Worm (Caenorhabditis elegans) whole organism, L3 larva: Measurements from ENCODE around the gene T22G5.1.

Experiments used
- R02D3.7 ChIP-seq: fragments of 150-350 bp; optimal IDR thresholded peaks from 2 replicates; lab custom pipeline; 2014; ENCODE audit warnings: missing biosample characterization, missing genetic modification characterization
- ama-1 ChIP-seq: fragments of 150-350 bp; optimal IDR thresholded peaks from 2 replicates; lab custom pipeline; 2018
- ceh-16 ChIP-seq: sonication (generic microtip); optimal IDR thresholded peaks from 2 replicates; lab custom pipeline; 2017; ENCODE audit warnings: missing biosample characterization, missing genetic modification characterization
- ceh-28 ChIP-seq: fragments of 150-350 bp; optimal IDR thresholded peaks from 2 replicates; lab custom pipeline; 2014; ENCODE audit warnings: missing biosample characterization, missing genetic modification reagents, missing genetic modification characterization
- ceh-82 ChIP-seq: fragments of 150-350 bp; optimal IDR thresholded peaks from 2 replicates; lab custom pipeline; 2014; ENCODE audit warnings: missing biosample characterization, missing genetic modification characterization
- ceh-9 ChIP-seq: sonication (generic microtip); optimal IDR thresholded peaks from 2 replicates; lab custom pipeline; 2018; ENCODE audit warnings: missing biosample characterization, missing genetic modification characterization
- daf-12 ChIP-seq: fragments of 150-350 bp; optimal IDR thresholded peaks from 2 replicates; lab custom pipeline; 2014; ENCODE audit warnings: missing biosample characterization, missing genetic modification reagents, missing genetic modification characterization
- elt-3 ChIP-seq, 3 experiments: fragments of 150-350 bp in 1 of 3; sonication (generic microtip) in 2 of 3; optimal IDR thresholded peaks; 2 replicates in 2 of 3; 4 replicates in 1 of 3; lab custom pipeline; 2014 to 2017; ENCODE audit warnings: missing biosample characterization in 3 of 3, missing genetic modification characterization in 3 of 3
- eor-1 ChIP-seq, 2 experiments: fragments of 150-350 bp; optimal IDR thresholded peaks; 2 replicates each; lab custom pipeline; 2014 to 2018; ENCODE audit warnings: missing biosample characterization in 2 of 2, missing genetic modification characterization in 2 of 2
- fkh-2 ChIP-seq: fragments of 150-350 bp; optimal IDR thresholded peaks from 2 replicates; lab custom pipeline; 2014; ENCODE audit warnings: missing biosample characterization, missing genetic modification reagents, missing genetic modification characterization
- hmg-11 ChIP-seq: sonication (generic microtip); optimal IDR thresholded peaks from 2 replicates; lab custom pipeline; 2016; ENCODE audit warnings: missing genetic modification characterization, missing compliant biosample characterization
- jun-1 ChIP-seq: fragments of 150-350 bp; optimal IDR thresholded peaks from 2 replicates; lab custom pipeline; 2014; ENCODE audit warnings: missing biosample characterization, missing genetic modification reagents, missing genetic modification characterization
- lin-39 ChIP-seq: fragments of 150-350 bp; optimal IDR thresholded peaks from 2 replicates; lab custom pipeline; 2018; ENCODE audit warnings: missing biosample characterization, missing genetic modification reagents, missing genetic modification characterization
- lsy-12 ChIP-seq: sonication (generic microtip); optimal IDR thresholded peaks from 2 replicates; lab custom pipeline; 2016; ENCODE audit warnings: mild to moderate bottlenecking, missing genetic modification characterization, missing compliant biosample characterization
- nfya-1 ChIP-seq: sonication (generic microtip); optimal IDR thresholded peaks from 2 replicates; lab custom pipeline; 2017; ENCODE audit warnings: missing genetic modification characterization, mild to moderate bottlenecking, missing compliant biosample characterization, antibody characterized with exemption, moderate library complexity; ENCODE audit not compliant: insufficient read depth
- nhr-23 ChIP-seq: fragments of 150-350 bp; optimal IDR thresholded peaks from 2 replicates; lab custom pipeline; 2014; ENCODE audit warnings: missing biosample characterization, missing genetic modification reagents, missing genetic modification characterization
- nhr-237 ChIP-seq: fragments of 150-350 bp; optimal IDR thresholded peaks from 2 replicates; lab custom pipeline; 2014; ENCODE audit warnings: missing biosample characterization, missing genetic modification characterization
- nhr-43 ChIP-seq: sonication (generic microtip); optimal IDR thresholded peaks from 2 replicates; lab custom pipeline; 2016; ENCODE audit warnings: mild to moderate bottlenecking, missing genetic modification characterization, missing compliant biosample characterization; ENCODE audit not compliant: poor library complexity, severe bottlenecking
- nhr-67 ChIP-seq: fragments of 150-350 bp; optimal IDR thresholded peaks from 2 replicates; lab custom pipeline; 2014; ENCODE audit warnings: missing biosample characterization, missing genetic modification characterization
- nhr-76 ChIP-seq: fragments of 150-350 bp; sonication (generic microtip); optimal IDR thresholded peaks from 5 replicates; lab custom pipeline; 2014; ENCODE audit warnings: missing biosample characterization, missing genetic modification characterization
- pha-4 ChIP-seq: fragments of 150-350 bp; optimal IDR thresholded peaks from 2 replicates; lab custom pipeline; 2014; ENCODE audit warnings: missing biosample characterization, missing genetic modification reagents, missing genetic modification characterization
- pqm-1 ChIP-seq: fragments of 150-350 bp; optimal IDR thresholded peaks from 2 replicates; lab custom pipeline; 2017; ENCODE audit warnings: missing biosample characterization, missing genetic modification characterization, inconsistent platforms
- sea-2 ChIP-seq: fragments of 150-350 bp; sonication (generic microtip); optimal IDR thresholded peaks from 4 replicates; lab custom pipeline; 2014; ENCODE audit warnings: missing biosample characterization, missing genetic modification reagents, missing genetic modification characterization
- skn-1 ChIP-seq: fragments of 150-350 bp; optimal IDR thresholded peaks from 2 replicates; lab custom pipeline; 2014; ENCODE audit warnings: missing biosample characterization, missing genetic modification characterization
- snpc-4 ChIP-seq: fragments of 150-350 bp; optimal IDR thresholded peaks from 2 replicates; lab custom pipeline; 2014; ENCODE audit warnings: missing biosample characterization, missing genetic modification characterization
- tbx-2 ChIP-seq: sonication (generic microtip); optimal IDR thresholded peaks from 2 replicates; lab custom pipeline; 2016; ENCODE audit warnings: mild to moderate bottlenecking, missing genetic modification characterization, missing compliant biosample characterization
- unc-62 ChIP-seq: fragments of 150-350 bp; sonication (generic microtip); optimal IDR thresholded peaks from 4 replicates; lab custom pipeline; 2014; ENCODE audit warnings: missing biosample characterization, missing genetic modification reagents, missing genetic modification characterization
- zag-1 ChIP-seq: fragments of 150-350 bp; optimal IDR thresholded peaks from 2 replicates; lab custom pipeline; 2014; ENCODE audit warnings: missing biosample characterization, missing genetic modification characterization
- ztf-4 ChIP-seq: fragments of 150-350 bp; optimal IDR thresholded peaks from 2 replicates; lab custom pipeline; 2014; ENCODE audit warnings: missing biosample characterization, missing genetic modification characterization

The T22G5.1 gene

DNA sequence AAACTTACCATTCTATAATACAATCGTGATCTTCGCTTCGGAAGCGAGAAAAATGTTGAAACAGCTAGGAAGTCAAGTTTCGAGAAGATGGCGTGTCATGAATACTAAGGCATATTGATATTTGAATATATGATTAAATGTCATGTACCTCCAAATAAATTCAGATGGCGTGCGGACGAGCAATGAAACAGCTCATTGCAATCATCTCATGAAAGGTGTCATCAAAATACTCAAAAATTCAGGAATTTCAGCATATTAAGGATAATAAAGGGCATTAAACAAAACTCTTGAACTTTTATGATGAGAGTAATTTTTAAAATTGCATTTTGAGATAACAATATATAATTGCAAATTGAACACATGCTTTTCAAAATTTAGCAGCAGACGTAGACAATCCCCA is 38.8 kb downstream of the T22G5.1 start, which contains the start of gene gcy-32:
Gene gcy-32, minus strand, starts transcription at position 101 of the 400 bp plus-strand sequence.
- TF ChIP-seq ztf-4 (tag; lab: Kevin White, UChicago) = no peak
- TF ChIP-seq sea-2 (GFP tag; lab: Kevin White, UChicago) = no peak
- TF ChIP-seq ceh-16 (tag; lab: Kevin White, UChicago) = no peak
- no peak for TF ChIP-seq jun-1 (tag; lab: Kevin White, UChicago)
- TF ChIP-seq lsy-12 = no peak
- no peak for TF ChIP-seq ceh-82 (tag; lab: Kevin White, UChicago)
- no peak for TF ChIP-seq eor-1 (tag; optimal IDR thresholded peaks at IDR 0.05; lab: Kevin White, UChicago)
- no peak for TF ChIP-seq elt-3 (tag; optimal IDR thresholded peaks at IDR 0.05; lab: Kevin White, UChicago)
- TF ChIP-seq nhr-23 (tag; lab: Kevin White, UChicago) = no peak
- no peak for TF ChIP-seq unc-62 (GFP tag; lab: Kevin White, UChicago)
- no peak for TF ChIP-seq nhr-43 (tag; lab: Kevin White, UChicago)
- no peak for TF ChIP-seq nfya-1 (tag; lab: Kevin White, UChicago)
- no peak for TF ChIP-seq pqm-1 (tag; lab: Kevin White, UChicago)

DNA sequence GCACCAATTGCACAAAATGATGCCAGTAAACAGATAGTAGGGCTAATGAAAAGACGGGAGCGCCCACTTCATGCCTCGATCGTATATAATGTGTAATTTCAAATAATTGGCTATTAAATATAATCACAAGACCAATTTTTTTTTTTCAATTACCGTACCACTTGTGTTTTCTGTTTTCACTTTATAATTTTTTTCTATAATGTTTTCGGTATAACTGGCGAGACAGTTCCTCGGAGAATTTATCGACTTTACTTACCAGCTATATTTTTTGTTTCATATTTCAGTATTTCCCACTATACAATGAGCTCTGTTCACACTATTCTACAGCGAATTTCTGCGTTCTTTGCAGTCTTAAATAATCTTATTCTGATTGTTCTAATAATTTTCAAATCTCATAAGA is 39.6 kb downstream of the T22G5.1 start, which contains the start of gene str-252:
Gene str-252, plus strand, starts transcription at position 301 of the 400 bp plus-strand sequence.
- TF ChIP-seq nhr-23 (tag; lab: Kevin White, UChicago) (no peak), R02D3.7 (tag; lab: Kevin White, UChicago) (no peak), jun-1 (tag; lab: Kevin White, UChicago) (no peak), nhr-67 (tag; lab: Kevin White, UChicago) (no peak), ama-1 (lab: Kevin White, UChicago) (no peak), skn-1 (no peak), nfya-1 (tag; lab: Kevin White, UChicago) (no peak), eor-1 (tag; optimal IDR thresholded peaks at IDR 0.05; lab: Kevin White, UChicago) (no peak), daf-12 (tag; lab: Kevin White, UChicago) (no peak), sea-2 (GFP tag; lab: Kevin White, UChicago) (no peak), pha-4 (tag; lab: Kevin White, UChicago) (no peak), tbx-2 (tag; lab: Kevin White, UChicago) (no peak), lin-39 (tag; lab: Kevin White, UChicago) (no peak), nhr-43 (tag; lab: Kevin White, UChicago) (no peak)

DNA sequence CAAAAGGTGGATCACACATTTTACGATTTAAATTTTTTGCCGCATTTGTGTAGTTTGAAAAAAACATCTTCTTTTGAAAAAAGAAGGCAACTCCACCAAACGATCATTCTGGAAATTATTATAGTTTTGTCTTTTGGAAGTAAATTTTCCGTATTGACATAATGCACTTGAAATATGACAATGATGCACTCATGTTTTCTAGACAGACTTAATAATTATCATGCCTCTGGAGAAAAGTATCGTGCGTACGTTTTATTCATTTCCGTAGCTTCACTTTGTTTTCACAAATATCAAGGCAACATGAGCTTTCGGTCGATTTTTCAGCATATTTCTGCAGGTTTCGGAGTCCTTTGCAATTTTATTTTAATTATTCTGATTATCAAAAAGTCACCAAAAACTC is 41.7 kb downstream of the T22G5.1 start, which contains the start of gene str-250:
Gene str-250, plus strand, starts transcription at position 301 of the 400 bp plus-strand sequence.
- no peak for TF ChIP-seq nhr-76 (tag; lab: Kevin White, UChicago)
- no peak for TF ChIP-seq ceh-28 (tag; lab: Kevin White, UChicago)
- TF ChIP-seq hmg-11 (tag; lab: Kevin White, UChicago) = no peak
- TF ChIP-seq unc-62 (GFP tag; lab: Kevin White, UChicago) = no peak
- no peak for TF ChIP-seq ceh-9
- no peak for TF ChIP-seq fkh-2 (tag; lab: Kevin White, UChicago)
- no peak for TF ChIP-seq ama-1 (lab: Kevin White, UChicago)

DNA sequence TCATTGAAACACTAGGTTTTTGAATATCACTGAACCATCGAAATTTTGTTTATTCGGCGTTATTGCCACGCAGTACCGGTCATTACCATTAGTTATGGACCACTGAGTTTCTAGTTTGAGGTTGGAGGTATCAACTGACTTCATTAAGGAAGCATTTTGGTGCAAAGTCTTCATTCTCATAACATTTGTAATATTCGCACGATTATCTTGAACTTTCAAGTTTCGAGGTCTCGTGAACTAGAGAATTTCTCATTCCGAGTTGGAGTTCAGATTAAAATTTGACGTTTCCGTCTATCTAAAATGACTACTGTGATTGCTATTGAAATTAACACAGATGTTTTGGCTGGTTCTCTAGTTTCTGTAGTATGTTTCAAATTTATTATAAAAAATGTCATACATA is 44.1 kb downstream of the T22G5.1 start, which contains the start of gene srx-42:
Gene srx-42, plus strand, starts transcription at position 301 of the 400 bp plus-strand sequence.
- TF ChIP-seq snpc-4 (tag; lab: Kevin White, UChicago) = no peak

DNA sequence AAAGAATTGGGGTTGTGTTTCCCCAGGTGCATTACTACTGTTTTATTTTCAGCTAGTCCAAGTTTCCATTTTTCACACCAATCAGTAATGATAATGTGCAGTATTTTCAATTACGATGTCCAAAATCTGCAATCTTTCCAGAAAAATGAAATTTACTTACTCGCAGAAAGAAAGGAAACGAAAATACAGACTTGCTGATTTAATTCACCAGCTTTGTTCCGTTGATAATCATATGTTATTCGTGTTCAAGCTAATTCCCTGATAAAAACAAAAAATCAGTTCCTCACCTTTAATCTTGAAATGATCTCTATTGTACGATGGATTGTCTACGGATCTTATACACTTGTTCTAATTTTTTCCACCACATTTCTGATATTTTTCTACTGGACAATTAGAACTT is 47.2 kb downstream of the T22G5.1 start, which contains the start of gene srxa-11:
Gene srxa-11, plus strand, starts transcription at position 301 of the 400 bp plus-strand sequence.
- TF ChIP-seq snpc-4 (tag; lab: Kevin White, UChicago) (no peak), ceh-16 (tag; lab: Kevin White, UChicago) (no peak), nhr-237 (tag; lab: Kevin White, UChicago) (no peak)
- TF ChIP-seq, all 47 proteins: peak for 0

DNA sequence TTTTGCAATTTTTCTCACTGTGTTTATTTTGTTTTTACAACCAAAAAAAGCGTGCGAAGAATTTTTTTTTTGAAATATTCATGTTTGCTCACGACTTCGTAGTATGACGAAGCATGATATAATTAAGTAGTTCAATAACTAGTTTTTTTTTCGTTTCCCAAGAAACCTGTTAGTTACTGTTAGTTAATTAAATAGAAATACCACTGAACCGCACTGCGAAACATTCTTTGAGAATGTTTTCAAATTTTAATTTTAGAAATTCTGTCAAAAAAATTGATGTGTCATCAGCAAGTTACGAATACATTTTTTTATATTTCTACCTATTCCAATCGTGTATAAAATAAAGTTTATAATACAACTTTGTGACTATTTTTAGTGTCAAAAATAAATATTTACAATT is 49.8 kb downstream of the T22G5.1 start, which contains the start of gene srxa-12:
Gene srxa-12, plus strand, starts transcription at position 301 of the 400 bp plus-strand sequence.
- TF ChIP-seq zag-1 (no peak), ztf-4 (tag; lab: Kevin White, UChicago) (no peak), ceh-9 (no peak), pha-4 (tag; lab: Kevin White, UChicago) (no peak), nhr-67 (tag; lab: Kevin White, UChicago) (no peak), ama-1 (lab: Kevin White, UChicago) (no peak)
